Worm (Caenorhabditis elegans) whole organism, L2 larva: ENCODE data around the gene ztf-8.

ENCODE experiments used
- F13H6.1 ChIP-seq: sonication (generic microtip); optimal IDR thresholded peaks from 2 replicates; lab custom pipeline; 2016; ENCODE audit warnings: missing genetic modification characterization, missing compliant biosample characterization
- ZK546.5 ChIP-seq: sonication (generic microtip); optimal IDR thresholded peaks from 2 replicates; lab custom pipeline; 2017; ENCODE audit warnings: missing biosample characterization, missing genetic modification characterization
- ceh-82 ChIP-seq: fragments of 150-350 bp; optimal IDR thresholded peaks from 2 replicates; lab custom pipeline; 2014; ENCODE audit warnings: missing biosample characterization, missing genetic modification characterization
- egl-27 ChIP-seq: sonication (generic microtip); optimal IDR thresholded peaks from 3 replicates; lab custom pipeline; 2017; ENCODE audit warnings: missing biosample characterization, missing genetic modification reagents, missing genetic modification characterization
- lsy-2 ChIP-seq, 2 experiments: fragments of 150-350 bp in 1 of 2; sonication (generic microtip) in 1 of 2; optimal IDR thresholded peaks; 2 replicates each; lab custom pipeline; 2014 to 2017; ENCODE audit warnings: missing biosample characterization in 2 of 2, missing genetic modification characterization in 2 of 2
- mdl-1 ChIP-seq, 2 experiments: fragments of 150-350 bp in 1 of 2; sonication (generic microtip) in 1 of 2; optimal IDR thresholded peaks; 2 replicates each; lab custom pipeline; 2017; ENCODE audit warnings: missing biosample characterization in 2 of 2, missing genetic modification characterization in 2 of 2
- nhr-11 ChIP-seq: fragments of 150-350 bp; optimal IDR thresholded peaks from 2 replicates; lab custom pipeline; 2014; ENCODE audit warnings: missing biosample characterization, missing genetic modification characterization
- nhr-237 ChIP-seq: fragments of 150-350 bp; optimal IDR thresholded peaks from 2 replicates; lab custom pipeline; 2014; ENCODE audit warnings: missing biosample characterization, missing genetic modification characterization
- nhr-25 ChIP-seq: fragments of 150-350 bp; sonication (generic microtip); optimal IDR thresholded peaks from 3 replicates; lab custom pipeline; 2014; ENCODE audit warnings: missing biosample characterization, missing genetic modification characterization
- snpc-4 ChIP-seq: fragments of 150-350 bp; optimal IDR thresholded peaks from 2 replicates; lab custom pipeline; 2014; ENCODE audit warnings: missing biosample characterization, missing genetic modification characterization
- unc-55 ChIP-seq: fragments of 150-350 bp; sonication (generic microtip); optimal IDR thresholded peaks from 3 replicates; lab custom pipeline; 2014; ENCODE audit warnings: missing biosample characterization, missing genetic modification reagents, missing genetic modification characterization
- unc-62 ChIP-seq: fragments of 150-350 bp; optimal IDR thresholded peaks from 2 replicates; lab custom pipeline; 2014; ENCODE audit warnings: missing biosample characterization, missing genetic modification reagents, missing genetic modification characterization
- ztf-4 ChIP-seq: fragments of 150-350 bp; optimal IDR thresholded peaks from 2 replicates; lab custom pipeline; 2014; ENCODE audit warnings: missing biosample characterization, missing genetic modification characterization

DNA sequence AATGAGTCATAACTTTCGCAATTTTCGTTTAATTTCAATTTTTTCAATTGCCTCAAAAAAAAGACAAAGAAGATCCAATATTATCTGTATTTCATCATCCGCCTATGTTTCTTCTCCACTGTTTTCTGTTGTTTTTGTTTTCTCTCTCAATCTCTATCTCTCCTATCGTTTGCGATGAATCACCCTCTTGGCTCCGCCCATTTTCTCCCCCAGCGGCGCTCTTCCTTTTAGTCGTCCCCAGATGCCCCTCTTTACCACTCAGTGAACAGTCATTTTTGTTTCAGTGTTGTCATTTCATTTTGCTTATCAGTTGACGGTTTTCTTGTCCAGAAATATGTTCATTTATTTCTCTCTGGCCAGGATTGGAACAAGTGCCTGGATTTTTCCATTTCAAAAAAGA lies 48.4 kb downstream of the ztf-8 start:
- TF ChIP-seq mdl-1 (tag; optimal IDR thresholded peaks at IDR 0.05; lab: Kevin White, UChicago): no peak
- TF ChIP-seq egl-27 (tag; lab: Kevin White, UChicago): no peak
- TF ChIP-seq ceh-82 (tag; lab: Kevin White, UChicago): no peak
- no peak for TF ChIP-seq F13H6.1 (tag; lab: Kevin White, UChicago)
- peak; percentile 63 for TF ChIP-seq unc-55 (GFP tag; lab: Kevin White, UChicago)
- TF ChIP-seq ZK546.5 (tag; lab: Kevin White, UChicago): no peak
- no peak for TF ChIP-seq ztf-4
- no peak for TF ChIP-seq unc-62 (GFP tag; lab: Kevin White, UChicago)
- no peak for TF ChIP-seq nhr-11 (tag; lab: Kevin White, UChicago)
- TF ChIP-seq snpc-4 (tag; lab: Kevin White, UChicago): no peak
- TF ChIP-seq lsy-2 (tag; optimal IDR thresholded peaks at IDR 0.05; lab: Kevin White, UChicago): no peak
- no peak for TF ChIP-seq nhr-25 (tag; lab: Kevin White, UChicago)
- no peak for TF ChIP-seq nhr-237
